Fruit fly (Drosophila melanogaster) whole organism, prepupa: ENCODE results near the gene Vha16-3.

Source experiments
- Blimp-1 ChIP-seq: fragments of 200-800 bp; sonication (Bioruptor generic); optimal IDR thresholded peaks from 3 replicates; lab custom pipeline; 2017; ENCODE audit warnings: missing biosample characterization, missing genetic modification characterization, mild to moderate bottlenecking, moderate library complexity, missing genetic modification reagents
- CG10669 ChIP-seq: fragments of 200-800 bp; sonication (Bioruptor generic); optimal IDR thresholded peaks from 3 replicates; lab custom pipeline; 2018; ENCODE audit warnings: missing biosample characterization, mild to moderate bottlenecking, missing genetic modification characterization, moderate library complexity
- CG11294 ChIP-seq: fragments of 200-800 bp; sonication (Bioruptor generic); IDR thresholded peaks from 2 replicates; pipeline ENCODE4 v1.3.6; 2022; ENCODE audit warnings: missing biosample characterization, missing genetic modification characterization
- CG11762 ChIP-seq: fragments of 200-800 bp; sonication (Bioruptor generic); optimal IDR thresholded peaks from 3 replicates; lab custom pipeline; 2016; ENCODE audit warnings: missing biosample characterization, missing genetic modification characterization; ENCODE audit not compliant: insufficient read depth
- CG11902 ChIP-seq: fragments of 200-800 bp; sonication (Bioruptor generic); optimal IDR thresholded peaks from 3 replicates; lab custom pipeline; 2016; ENCODE audit warnings: missing biosample characterization, missing genetic modification characterization
- CG15336 ChIP-seq: fragments of 200-800 bp; sonication (Bioruptor generic); IDR thresholded peaks from 2 replicates; pipeline ENCODE4 v1.3.6; 2022; ENCODE audit warnings: missing biosample characterization, missing genetic modification characterization
- CG1621 ChIP-seq: fragments of 200-800 bp; sonication (Bioruptor generic); optimal IDR thresholded peaks from 3 replicates; lab custom pipeline; 2018; ENCODE audit warnings: missing biosample characterization, mild to moderate bottlenecking, missing genetic modification characterization
- CG3032 ChIP-seq: fragments of 200-800 bp; optimal IDR thresholded peaks from 2 replicates; lab custom pipeline; 2019; ENCODE audit warnings: missing biosample characterization, mild to moderate bottlenecking, missing genetic modification characterization, moderate library complexity
- CG31627 ChIP-seq: fragments of 200-800 bp; sonication (Bioruptor generic); optimal IDR thresholded peaks from 3 replicates; lab custom pipeline; 2016; ENCODE audit warnings: missing biosample characterization, missing genetic modification characterization
- CG32006 ChIP-seq: fragments of 200-800 bp; sonication (Bioruptor generic); optimal IDR thresholded peaks from 3 replicates; lab custom pipeline; 2017; ENCODE audit warnings: missing biosample characterization, mild to moderate bottlenecking, missing genetic modification characterization
- CG34406 ChIP-seq: fragments of 200-800 bp; sonication (Bioruptor generic); optimal IDR thresholded peaks from 3 replicates; lab custom pipeline; 2016; ENCODE audit warnings: missing biosample characterization, missing genetic modification characterization
- CG3919 ChIP-seq: fragments of 200-800 bp; sonication (Bioruptor generic); optimal IDR thresholded peaks from 3 replicates; lab custom pipeline; 2016; ENCODE audit warnings: missing biosample characterization, missing genetic modification characterization
- CG4318 ChIP-seq: fragments of 200-800 bp; sonication (Bioruptor generic); optimal IDR thresholded peaks from 3 replicates; lab custom pipeline; 2017; ENCODE audit warnings: missing biosample characterization, mild to moderate bottlenecking, missing genetic modification characterization
- CG6163 ChIP-seq: fragments of 200-800 bp; sonication (Bioruptor generic); IDR thresholded peaks from 3 replicates; pipeline ENCODE4 v1.3.6; 2022; ENCODE audit warnings: missing biosample characterization, missing genetic modification characterization
- CG6276 ChIP-seq: fragments of 200-800 bp; sonication (Bioruptor generic); optimal IDR thresholded peaks from 2 replicates; lab custom pipeline; 2017; ENCODE audit warnings: missing biosample characterization, mild to moderate bottlenecking, missing genetic modification characterization
- CG6854 ChIP-seq: fragments of 200-800 bp; sonication (Bioruptor generic); optimal IDR thresholded peaks from 2 replicates; lab custom pipeline; 2017; ENCODE audit warnings: missing biosample characterization, mild to moderate bottlenecking, missing genetic modification characterization
- CG7368 ChIP-seq: fragments of 200-800 bp; sonication (Bioruptor generic); optimal IDR thresholded peaks from 3 replicates; lab custom pipeline; 2016; ENCODE audit warnings: missing biosample characterization, missing genetic modification characterization
- CG8119 ChIP-seq: fragments of 200-800 bp; sonication (Bioruptor generic); IDR thresholded peaks from 3 replicates; pipeline ENCODE4 v1.3.6; 2022; ENCODE audit warnings: missing biosample characterization, missing genetic modification characterization
- CG8632 ChIP-seq: fragments of 200-800 bp; sonication (Bioruptor generic); optimal IDR thresholded peaks from 3 replicates; lab custom pipeline; 2016; ENCODE audit warnings: missing biosample characterization, missing genetic modification characterization
- Eip75B ChIP-seq: fragments of 200-800 bp; sonication (Bioruptor generic); optimal IDR thresholded peaks from 3 replicates; lab custom pipeline; 2016; ENCODE audit warnings: missing biosample characterization, missing genetic modification characterization
- Eip78C ChIP-seq: fragments of 200-800 bp; sonication (Bioruptor generic); peaks from one replicate; lab custom pipeline; 2016; ENCODE audit warnings: missing biosample characterization, missing genetic modification characterization
- Eip93F ChIP-seq: fragments of 200-800 bp; sonication (Bioruptor generic); optimal IDR thresholded peaks from 2 replicates; lab custom pipeline; 2016; ENCODE audit warnings: missing biosample characterization, mild to moderate bottlenecking, missing genetic modification characterization
- Ets96B ChIP-seq: fragments of 200-800 bp; optimal IDR thresholded peaks from 2 replicates; lab custom pipeline; 2019; ENCODE audit warnings: missing biosample characterization, mild to moderate bottlenecking, missing genetic modification characterization, moderate library complexity
- Hr38 ChIP-seq: sonication (Bioruptor generic); optimal IDR thresholded peaks from 2 replicates; lab custom pipeline; 2016; ENCODE audit warnings: missing biosample characterization, missing genetic modification characterization
- Hr39 ChIP-seq: fragments of 200-800 bp; sonication (Bioruptor generic); optimal IDR thresholded peaks from 2 replicates; lab custom pipeline; 2016; ENCODE audit warnings: missing biosample characterization, missing genetic modification characterization
- OdsH ChIP-seq: fragments of 200-800 bp; sonication (Bioruptor generic); optimal IDR thresholded peaks from 3 replicates; lab custom pipeline; 2016; ENCODE audit warnings: missing biosample characterization, missing genetic modification characterization
- Smox ChIP-seq: fragments of 200-800 bp; sonication (Bioruptor generic); optimal IDR thresholded peaks from 3 replicates; lab custom pipeline; 2016; ENCODE audit warnings: missing biosample characterization, missing genetic modification characterization
- Sox14 ChIP-seq: fragments of 200-800 bp; sonication (Bioruptor generic); optimal IDR thresholded peaks from 3 replicates; lab custom pipeline; 2016; ENCODE audit warnings: missing biosample characterization, missing genetic modification characterization
- Sox15 ChIP-seq: fragments of 200-800 bp; sonication (Bioruptor generic); optimal IDR thresholded peaks from 3 replicates; lab custom pipeline; 2016; ENCODE audit warnings: missing biosample characterization, missing genetic modification characterization
- achi ChIP-seq: fragments of 200-800 bp; sonication (Bioruptor generic); optimal IDR thresholded peaks from 3 replicates; lab custom pipeline; 2016; ENCODE audit warnings: missing biosample characterization, missing genetic modification characterization
- acj6 ChIP-seq: fragments of 200-800 bp; sonication (Bioruptor generic); optimal IDR thresholded peaks from 3 replicates; lab custom pipeline; 2016; ENCODE audit warnings: missing biosample characterization, missing genetic modification characterization
- dsx ChIP-seq: fragments of 200-800 bp; optimal IDR thresholded peaks from 3 replicates; lab custom pipeline; 2019; ENCODE audit warnings: missing biosample characterization, mild to moderate bottlenecking, missing genetic modification characterization, moderate library complexity; ENCODE audit not compliant: poor library complexity, severe bottlenecking
- fd59A ChIP-seq: fragments of 200-800 bp; sonication (Bioruptor generic); optimal IDR thresholded peaks from 2 replicates; lab custom pipeline; 2017; ENCODE audit warnings: missing biosample characterization, mild to moderate bottlenecking, missing genetic modification characterization, missing genetic modification reagents
- fd85E ChIP-seq: fragments of 200-800 bp; sonication (Bioruptor generic); optimal IDR thresholded peaks from 3 replicates; lab custom pipeline; 2016; ENCODE audit warnings: missing biosample characterization, missing genetic modification characterization
- lz ChIP-seq: fragments of 200-800 bp; sonication (Bioruptor generic); optimal IDR thresholded peaks from 3 replicates; lab custom pipeline; 2016; ENCODE audit warnings: missing biosample characterization, missing genetic modification characterization
- net ChIP-seq: fragments of 200-800 bp; sonication (Bioruptor generic); optimal IDR thresholded peaks from 3 replicates; lab custom pipeline; 2016; ENCODE audit warnings: missing biosample characterization, missing genetic modification characterization
- salr ChIP-seq, 2 experiments: fragments of 200-800 bp; sonication (Bioruptor generic); optimal IDR thresholded peaks; 3 replicates each; lab custom pipeline; 2016 to 2018; ENCODE audit warnings: missing biosample characterization in 2 of 2, missing genetic modification characterization in 2 of 2, mild to moderate bottlenecking in 1 of 2
- spab ChIP-seq: fragments of 200-800 bp; sonication (Bioruptor generic); optimal IDR thresholded peaks from 2 replicates; lab custom pipeline; 2017; ENCODE audit warnings: missing biosample characterization, mild to moderate bottlenecking, missing genetic modification characterization, missing genetic modification reagents
- ss ChIP-seq, 2 experiments: fragments of 200-800 bp; sonication (Bioruptor generic); optimal IDR thresholded peaks; 2 replicates in 1 of 2; 3 replicates in 1 of 2; lab custom pipeline; 2017 to 2018; ENCODE audit warnings: mild to moderate bottlenecking in 2 of 2, missing biosample characterization in 2 of 2, missing genetic modification characterization in 2 of 2, moderate library complexity in 1 of 2
- topi ChIP-seq: fragments of 200-800 bp; sonication (Bioruptor generic); optimal IDR thresholded peaks from 3 replicates; lab custom pipeline; 2016; ENCODE audit warnings: missing biosample characterization, missing genetic modification characterization
- vri ChIP-seq: fragments of 200-800 bp; sonication (Bioruptor generic); optimal IDR thresholded peaks from 3 replicates; lab custom pipeline; 2016; ENCODE audit warnings: missing biosample characterization, mild to moderate bottlenecking, missing genetic modification characterization

The Vha16-3 gene

dm6 chr3L:11466985-11467384 is 6.1 kb upstream of the Vha16-3 start (continued):
- TF ChIP-seq topi (no peak), CG34406 (peak; percentile 47), dsx (peak; percentile 76), CG8119 (GFP tag; lab: Robert Waterston, UW) (no peak), Blimp-1 (GFP tag; lab: Kevin White, UChicago) (no peak), CG6163 (no peak), Ets96B (tag; lab: Kevin White, UChicago) (peak; percentile 54), CG11762 (GFP tag; lab: Kevin White, UChicago) (no peak), CG4318 (GFP tag; lab: Kevin White, UChicago) (no peak), achi (GFP tag; lab: Kevin White, UChicago) (peak; percentile 53), fd59A (GFP tag; lab: Kevin White, UChicago) (no peak), CG31627 (GFP tag; lab: Kevin White, UChicago) (no peak), Hr38 (GFP tag; lab: Kevin White, UChicago) (no peak), OdsH (GFP tag; lab: Kevin White, UChicago) (peak; percentile 41), salr (GFP tag; optimal IDR thresholded peaks at IDR 0.05; lab: Kevin White, UChicago) (peak in 1 of 2 experiments; percentile 4)

dm6 chr3L:11472388-11472787 is 703 bp upstream of the Vha16-3 start:
- TF ChIP-seq spab (GFP tag; lab: Kevin White, UChicago) (no peak), CG6854 (GFP tag; lab: Kevin White, UChicago) (no peak), CG11762 (GFP tag; lab: Kevin White, UChicago) (no peak), dsx (peak; percentile 92), topi (no peak), net (GFP tag; lab: Kevin White, UChicago) (no peak)
- TF ChIP-seq, all 60 proteins: peak for 1

- TF ChIP-seq CG11902 (GFP tag; lab: Kevin White, UChicago) (no peak), topi (no peak), vri (no peak), net (GFP tag; lab: Kevin White, UChicago) (no peak), CG6276 (GFP tag; lab: Kevin White, UChicago) (no peak), Smox (no peak), Eip78C (GFP tag; lab: Kevin White, UChicago) (no peak), CG7368 (GFP tag; lab: Kevin White, UChicago) (no peak), dsx (no peak), Sox15 (GFP tag; lab: Kevin White, UChicago) (no peak), Hr39 (GFP tag; lab: Kevin White, UChicago) (no peak), Eip75B (no peak), Blimp-1 (GFP tag; lab: Kevin White, UChicago) (no peak)
- TF ChIP-seq, all 60 proteins: peak for 0
These were observed 1.6 kb downstream of the Vha16-3 start, which contains the start of gene Vha16-2 for dm6 chr3L:11474658-11475057. TSS of gene Vha16-2 (plus strand) at chr3L:11474958.

- TF ChIP-seq Hr38 (GFP tag; lab: Kevin White, UChicago) = no peak
- TF ChIP-seq Sox14 (GFP tag; lab: Kevin White, UChicago) = no peak
- no peak for TF ChIP-seq Hr39 (GFP tag; lab: Kevin White, UChicago)
- no peak for TF ChIP-seq ss (GFP tag; optimal IDR thresholded peaks at IDR 0.05; lab: Kevin White, UChicago)
- no peak for TF ChIP-seq OdsH (GFP tag; lab: Kevin White, UChicago)
- TF ChIP-seq CG8632 = no peak
- no peak for TF ChIP-seq CG10669 (GFP tag; lab: Kevin White, UChicago)
- no peak for TF ChIP-seq Eip75B
- TF ChIP-seq CG4318 (GFP tag; lab: Kevin White, UChicago) = no peak
These were observed 7.2 kb downstream of the Vha16-3 start for dm6 chr3L:11480304-11480703.

- TF ChIP-seq CG32006 (GFP tag; lab: Kevin White, UChicago) = peak; percentile 76
- TF ChIP-seq topi = peak; percentile 75
- peak; percentile 69 for TF ChIP-seq CG3032 (tag; lab: Kevin White, UChicago)
- peak; percentile 16 for TF ChIP-seq CG11902 (GFP tag; lab: Kevin White, UChicago)
- peak; percentile 66 for TF ChIP-seq achi (GFP tag; lab: Kevin White, UChicago)
- peak; percentile 47; the same call in 1 of the 2 replicates for TF ChIP-seq CG15336 (GFP tag; lab: Robert Waterston, UW)
- TF ChIP-seq acj6 (GFP tag; lab: Kevin White, UChicago) = peak; percentile 75
- TF ChIP-seq fd85E (GFP tag; lab: Kevin White, UChicago) = no peak
- TF ChIP-seq salr (GFP tag; optimal IDR thresholded peaks at IDR 0.05; lab: Kevin White, UChicago) = peak; percentile 33 to 75
- no peak for TF ChIP-seq Hr38 (GFP tag; lab: Kevin White, UChicago)
- peak; percentile 76 for TF ChIP-seq CG10669 (GFP tag; lab: Kevin White, UChicago)
- TF ChIP-seq Eip75B = peak; percentile 76
- TF ChIP-seq Sox14 (GFP tag; lab: Kevin White, UChicago) = peak; percentile 73
- TF ChIP-seq CG11294 (GFP tag; lab: Robert Waterston, UW) = no peak
- TF ChIP-seq Smox = peak; percentile 63
- TF ChIP-seq CG1621 (tag; lab: Kevin White, UChicago) = peak; percentile 65
- peak; percentile 71 for TF ChIP-seq Hr39 (GFP tag; lab: Kevin White, UChicago)
- TF ChIP-seq CG3919 (GFP tag; lab: Kevin White, UChicago) = peak; percentile 68
- peak; percentile 69 for TF ChIP-seq lz (GFP tag; lab: Kevin White, UChicago)
- no peak for TF ChIP-seq Eip93F (GFP tag; lab: Kevin White, UChicago)
- TF ChIP-seq net (GFP tag; lab: Kevin White, UChicago) = peak; percentile 61
- TF ChIP-seq CG34406 = peak; percentile 55
- TF ChIP-seq Sox15 (GFP tag; lab: Kevin White, UChicago) = peak; percentile 54
These were observed 10.0 kb downstream of the Vha16-3 start for dm6 chr3L:11483135-11483534.
